Worm (Caenorhabditis elegans) whole organism, early embryonic: ENCODE measurements around the gene Y110A2AL.2.

Experiments
- aly-1 ChIP-seq: sonication (generic microtip); optimal IDR thresholded peaks from 2 replicates; lab custom pipeline; 2016; ENCODE audit warnings: missing genetic modification characterization, missing compliant biosample characterization
- ama-1 ChIP-seq: fragments of 150-350 bp; optimal IDR thresholded peaks from 2 replicates; lab custom pipeline; 2014
- ceh-13 ChIP-seq: fragments of 200-800 bp; sonication (Bioruptor generic); optimal IDR thresholded peaks from 2 replicates; lab custom pipeline; 2018; ENCODE audit warnings: mild to moderate bottlenecking, missing genetic modification characterization, missing compliant biosample characterization

ce11 chrII:2830144-2830543 is 37.7 kb upstream of the Y110A2AL.2 start:
- TF ChIP-seq aly-1 (tag; lab: Kevin White, UChicago) (no peak), ama-1 (lab: Kevin White, UChicago) (no peak), ceh-13 (GFP tag; lab: Kevin White, UChicago) (no peak)
